Worm (Caenorhabditis elegans) whole organism, L4 larva: ENCODE data around the gene clec-153.

Source experiments
- F44E2.7 ChIP-seq: fragments of 200-800 bp; sonication (Bioruptor generic); IDR thresholded peaks from 2 replicates; pipeline ENCODE4 v2.1.2; 2022; ENCODE audit warnings: missing genetic modification characterization, missing compliant biosample characterization
- F49E8.2 ChIP-seq: sonication (generic microtip); optimal IDR thresholded peaks from 2 replicates; lab custom pipeline; 2016; ENCODE audit warnings: missing compliant biosample characterization, mild to moderate bottlenecking, missing genetic modification characterization, borderline replicate concordance
- T20F7.1 ChIP-seq: fragments of 200-800 bp; sonication (Bioruptor generic); optimal IDR thresholded peaks from 2 replicates; lab custom pipeline; 2018; ENCODE audit warnings: mild to moderate bottlenecking, missing genetic modification characterization, missing compliant biosample characterization
- T26A8.4 ChIP-seq: fragments of 200-800 bp; sonication (Bioruptor generic); IDR thresholded peaks from 2 replicates; pipeline ENCODE4 v1.3.6; 2022; ENCODE audit warnings: missing genetic modification characterization, missing compliant biosample characterization
- Y105C5A.15 ChIP-seq: fragments of 200-800 bp; sonication (Bioruptor generic); IDR thresholded peaks from 2 replicates; pipeline ENCODE4 v1.3.6; 2022; ENCODE audit warnings: missing genetic modification characterization, missing compliant biosample characterization
- Y5F2A.4 ChIP-seq: fragments of 200-800 bp; sonication (Bioruptor generic); optimal IDR thresholded peaks from 2 replicates; lab custom pipeline; 2018; ENCODE audit warnings: mild to moderate bottlenecking, missing genetic modification characterization, missing compliant biosample characterization
- Y75B8A.6 ChIP-seq: fragments of 200-800 bp; sonication (Bioruptor generic); IDR thresholded peaks from 2 replicates; pipeline ENCODE4 v1.3.6; 2022; ENCODE audit warnings: missing genetic modification reagents, missing genetic modification characterization, missing compliant biosample characterization
- ZK337.2 ChIP-seq: fragments of 200-800 bp; sonication (Bioruptor generic); IDR thresholded peaks from 2 replicates; pipeline ENCODE4 v1.3.6; 2022; ENCODE audit warnings: missing genetic modification reagents, missing genetic modification characterization, missing compliant biosample characterization
- ZK546.5 ChIP-seq, 2 experiments: sonication (generic microtip); optimal IDR thresholded peaks; 2 replicates each; lab custom pipeline; 2017; ENCODE audit warnings: missing biosample characterization in 2 of 2, missing genetic modification characterization in 2 of 2
- ama-1 ChIP-seq: fragments of 150-350 bp; optimal IDR thresholded peaks from 2 replicates; lab custom pipeline; 2014; ENCODE audit warnings: inconsistent platforms, mixed read lengths
- daf-12 ChIP-seq: fragments of 150-350 bp; optimal IDR thresholded peaks from 2 replicates; lab custom pipeline; 2014; ENCODE audit warnings: missing biosample characterization, missing genetic modification reagents, missing genetic modification characterization
- dmd-9 ChIP-seq: fragments of 200-800 bp; sonication (Bioruptor generic); IDR thresholded peaks from 2 replicates; pipeline ENCODE4 v1.3.6; 2022; ENCODE audit warnings: missing genetic modification reagents, missing genetic modification characterization, missing compliant biosample characterization
- dpl-1 ChIP-seq: fragments of 150-350 bp; optimal IDR thresholded peaks from 2 replicates; lab custom pipeline; 2014; ENCODE audit warnings: missing biosample characterization, missing genetic modification reagents, missing genetic modification characterization
- duxl-1 ChIP-seq: sonication (generic microtip); optimal IDR thresholded peaks from 2 replicates; lab custom pipeline; 2016; ENCODE audit warnings: mild to moderate bottlenecking, missing genetic modification characterization, moderate library complexity, missing compliant biosample characterization; ENCODE audit not compliant: poor library complexity
- gei-8 ChIP-seq: fragments of 200-800 bp; sonication (Bioruptor generic); optimal IDR thresholded peaks from 2 replicates; lab custom pipeline; 2018; ENCODE audit warnings: mild to moderate bottlenecking, missing genetic modification characterization, missing compliant biosample characterization
- hif-1 ChIP-seq, 2 experiments: sonication (generic microtip); optimal IDR thresholded peaks; 2 replicates each; lab custom pipeline; 2016 to 2017; ENCODE audit warnings: missing compliant biosample characterization in 2 of 2, missing genetic modification characterization in 2 of 2, missing genetic modification reagents in 2 of 2, missing genotype in 2 of 2, mild to moderate bottlenecking in 1 of 2
- hlh-30 ChIP-seq: sonication (generic microtip); optimal IDR thresholded peaks from 2 replicates; lab custom pipeline; 2017; ENCODE audit warnings: antibody characterized with exemption, mild to moderate bottlenecking, missing genetic modification characterization, missing compliant biosample characterization; ENCODE audit not compliant: insufficient read depth
- hmg-1.1 ChIP-seq: fragments of 200-800 bp; sonication (Bioruptor generic); IDR thresholded peaks from 2 replicates; pipeline ENCODE4 v1.3.6; 2022; ENCODE audit warnings: missing genetic modification reagents, missing genetic modification characterization, missing compliant biosample characterization
- lim-7 ChIP-seq: fragments of 200-800 bp; sonication (Bioruptor generic); IDR thresholded peaks from 2 replicates; pipeline ENCODE4 v1.3.6; 2022; ENCODE audit warnings: missing genetic modification characterization, missing compliant biosample characterization
- lin-38 ChIP-seq: fragments of 200-800 bp; sonication (Bioruptor generic); IDR thresholded peaks from 2 replicates; pipeline ENCODE4 v1.3.6; 2022; ENCODE audit warnings: missing genetic modification reagents, missing genetic modification characterization, missing compliant biosample characterization
- lir-3 ChIP-seq: sonication (generic microtip); optimal IDR thresholded peaks from 2 replicates; lab custom pipeline; 2016; ENCODE audit warnings: mild to moderate bottlenecking, missing genetic modification characterization, missing compliant biosample characterization
- lsy-2 ChIP-seq, 2 experiments: fragments of 150-350 bp in 1 of 2; sonication (generic microtip) in 1 of 2; optimal IDR thresholded peaks; 2 replicates each; lab custom pipeline; 2014 to 2017; ENCODE audit warnings: missing biosample characterization in 2 of 2, missing genetic modification characterization in 2 of 2
- mdt-29 ChIP-seq: fragments of 200-800 bp; sonication (Bioruptor generic); IDR thresholded peaks from 2 replicates; pipeline ENCODE4 v1.3.6; 2022; ENCODE audit warnings: missing genetic modification reagents, missing genetic modification characterization, missing compliant biosample characterization
- mep-1 ChIP-seq: fragments of 150-350 bp; sonication (generic microtip); optimal IDR thresholded peaks from 3 replicates; lab custom pipeline; 2014; ENCODE audit warnings: missing biosample characterization, missing genetic modification characterization
- mes-2 ChIP-seq: sonication (generic microtip); optimal IDR thresholded peaks from 2 replicates; lab custom pipeline; 2016; ENCODE audit warnings: missing genotype, mild to moderate bottlenecking, missing genetic modification characterization, missing compliant biosample characterization; ENCODE audit not compliant: poor library complexity, severe bottlenecking
- mxl-3 ChIP-seq: fragments of 200-800 bp; sonication (Bioruptor generic); optimal IDR thresholded peaks from 2 replicates; lab custom pipeline; 2018; ENCODE audit warnings: mild to moderate bottlenecking, missing genetic modification characterization, missing compliant biosample characterization
- nhr-102 ChIP-seq: sonication (generic microtip); optimal IDR thresholded peaks from 2 replicates; lab custom pipeline; 2016; ENCODE audit warnings: mild to moderate bottlenecking, missing genetic modification characterization, moderate library complexity, missing compliant biosample characterization
- nhr-11 ChIP-seq: fragments of 150-350 bp; optimal IDR thresholded peaks from 2 replicates; lab custom pipeline; 2014; ENCODE audit warnings: missing biosample characterization, missing genetic modification characterization
- nhr-111 ChIP-seq: fragments of 200-800 bp; sonication (Bioruptor generic); optimal IDR thresholded peaks from 2 replicates; lab custom pipeline; 2018; ENCODE audit warnings: mild to moderate bottlenecking, missing genetic modification characterization, missing compliant biosample characterization
- nhr-28 ChIP-seq: fragments of 150-350 bp; optimal IDR thresholded peaks from 2 replicates; lab custom pipeline; 2014; ENCODE audit warnings: missing biosample characterization, missing genetic modification characterization
- nhr-77 ChIP-seq: fragments of 150-350 bp; optimal IDR thresholded peaks from 2 replicates; lab custom pipeline; 2014; ENCODE audit warnings: missing biosample characterization, missing genetic modification characterization
- pqm-1 ChIP-seq: sonication (generic microtip); optimal IDR thresholded peaks from 2 replicates; lab custom pipeline; 2017; ENCODE audit warnings: missing biosample characterization, missing genetic modification characterization
- saeg-2 ChIP-seq: fragments of 200-800 bp; sonication (Bioruptor generic); IDR thresholded peaks from 2 replicates; pipeline ENCODE4 v1.3.6; 2022; ENCODE audit warnings: missing genetic modification reagents, missing genetic modification characterization, missing compliant biosample characterization
- sdz-12 ChIP-seq: fragments of 200-800 bp; sonication (Bioruptor generic); optimal IDR thresholded peaks from 2 replicates; lab custom pipeline; 2018; ENCODE audit warnings: mild to moderate bottlenecking, missing genetic modification characterization, missing compliant biosample characterization
- set-16 ChIP-seq: fragments of 200-800 bp; sonication (Bioruptor generic); IDR thresholded peaks from 2 replicates; pipeline ENCODE4 v1.3.6; 2022; ENCODE audit warnings: missing genetic modification reagents, missing genetic modification characterization, missing compliant biosample characterization
- unc-62 ChIP-seq, 3 experiments: fragments of 150-350 bp in 1 of 3; sonication (generic microtip); optimal IDR thresholded peaks in 2 of 3; peaks in 1 of 3; 1 replicate in 1 of 3; 2 replicates in 2 of 3; lab custom pipeline; 2014 to 2017; ENCODE audit warnings: missing biosample characterization in 3 of 3, missing genetic modification characterization in 3 of 3, missing genetic modification reagents in 3 of 3, missing genotype in 1 of 3
- vab-7 ChIP-seq: fragments of 200-800 bp; sonication (Bioruptor generic); IDR thresholded peaks from 2 replicates; pipeline ENCODE4 v1.3.6; 2022; ENCODE audit warnings: missing genetic modification reagents, missing genetic modification characterization, missing compliant biosample characterization
- zfp-2 ChIP-seq: sonication (generic microtip); optimal IDR thresholded peaks from 2 replicates; lab custom pipeline; 2016; ENCODE audit warnings: mild to moderate bottlenecking, missing genetic modification characterization, missing compliant biosample characterization
- zfp-3 ChIP-seq: fragments of 200-800 bp; sonication (Bioruptor generic); conservative IDR thresholded peaks from 2 replicates; pipeline ENCODE4 v1.3.6; 2022; ENCODE audit warnings: missing genetic modification reagents, missing genetic modification characterization, missing compliant biosample characterization
- zip-11 ChIP-seq: fragments of 200-800 bp; sonication (Bioruptor generic); IDR thresholded peaks from 2 replicates; pipeline ENCODE4 v1.3.6; 2022; ENCODE audit warnings: missing genetic modification characterization, missing compliant biosample characterization
- zip-2 ChIP-seq: fragments of 150-350 bp; optimal IDR thresholded peaks from 2 replicates; lab custom pipeline; 2014; ENCODE audit warnings: missing biosample characterization, missing genetic modification characterization
- ztf-7 ChIP-seq: fragments of 150-350 bp; optimal IDR thresholded peaks from 2 replicates; lab custom pipeline; 2014; ENCODE audit warnings: missing biosample characterization, missing genetic modification characterization

Gene clec-153

DNA sequence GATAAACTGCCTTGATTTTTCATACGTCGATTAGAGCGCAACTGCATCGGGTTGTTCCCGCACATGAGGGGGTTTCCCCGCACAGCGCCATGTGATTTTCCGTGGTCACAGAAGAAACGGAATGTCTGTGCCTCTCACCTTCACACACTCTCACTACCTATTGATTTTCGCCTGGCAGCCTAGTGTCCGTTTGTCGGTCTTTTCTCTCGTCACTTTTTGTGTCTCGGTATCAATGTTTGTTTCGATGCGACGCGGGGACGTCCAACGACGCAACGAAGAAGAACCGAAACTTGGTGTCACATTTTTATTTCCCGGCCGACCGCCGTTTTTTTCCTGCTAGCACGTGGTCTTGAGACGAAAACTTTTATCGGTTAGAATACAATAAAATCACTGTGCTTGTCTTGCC, 14.3 kb downstream of the clec-153 start (continued):
- no peak for TF ChIP-seq nhr-111 (GFP tag; lab: Kevin White, UChicago)
- TF ChIP-seq sdz-12 (GFP tag; lab: Kevin White, UChicago) = no peak
- TF ChIP-seq T20F7.1 (GFP tag; lab: Kevin White, UChicago) = peak; percentile 86
- TF ChIP-seq daf-12 (tag; lab: Kevin White, UChicago) = no peak
- TF ChIP-seq hif-1 (tag; optimal IDR thresholded peaks at IDR 0.05; lab: Kevin White, UChicago) = peak; percentile 81 to 98
- peak; percentile 97 for TF ChIP-seq nhr-28 (tag; lab: Kevin White, UChicago)
- peak; percentile 47; the same call in 1 of the 2 replicates for TF ChIP-seq dmd-9 (GFP tag; lab: Robert Waterston, UW)
- peak; percentile 50 for TF ChIP-seq duxl-1 (tag; lab: Kevin White, UChicago)
- no peak for TF ChIP-seq F44E2.7 (GFP tag; lab: Robert Waterston, UW)
- TF ChIP-seq mxl-3 (GFP tag; lab: Kevin White, UChicago) = peak; percentile 100
- peak; percentile 39 for TF ChIP-seq pqm-1 (tag; lab: Kevin White, UChicago)
- peak; percentile 34 for TF ChIP-seq ztf-7 (tag; lab: Kevin White, UChicago)
- TF ChIP-seq gei-8 (GFP tag; lab: Kevin White, UChicago) = peak; percentile 82
- TF ChIP-seq lir-3 = peak; percentile 33
- peak; percentile 99 for TF ChIP-seq hlh-30
- 0 out of 2 replicates have a peak, but pooled peaks have one; percentile 25 for TF ChIP-seq ZK337.2 (GFP tag; lab: Robert Waterston, UW)
- peak; percentile 96 for TF ChIP-seq mep-1
- TF ChIP-seq mdt-29 (GFP tag; lab: Robert Waterston, UW) = peak; percentile 82
- TF ChIP-seq unc-62 (GFP tag; optimal IDR thresholded peaks at IDR 0.05 in 1 of 2; lab: Kevin White, UChicago) = peak in 1 of 2 experiments; percentile 99
- no peak for TF ChIP-seq unc-62 (tag; optimal IDR thresholded peaks at IDR 0.05; lab: Kevin White, UChicago)
- TF ChIP-seq set-16 = peak; percentile 80
- peak; percentile 96 for TF ChIP-seq nhr-11 (tag; lab: Kevin White, UChicago)
- no peak for TF ChIP-seq Y75B8A.6 (GFP tag; lab: Robert Waterston, UW)
- peak; percentile 86 for TF ChIP-seq hmg-1.1 (GFP tag; lab: Robert Waterston, UW)
- peak; percentile 44 for TF ChIP-seq zip-2 (tag; lab: Kevin White, UChicago)
- TF ChIP-seq nhr-102 (tag; lab: Kevin White, UChicago) = peak; percentile 93
- no peak for TF ChIP-seq lim-7 (GFP tag; lab: Robert Waterston, UW)
- TF ChIP-seq zfp-3 (GFP tag; lab: Robert Waterston, UW) = 0 out of 2 replicates have a peak, but pooled peaks have one; percentile 39
- peak; percentile 13 for TF ChIP-seq ama-1
- no peak for TF ChIP-seq ZK546.5 (tag; optimal IDR thresholded peaks at IDR 0.05; lab: Kevin White, UChicago)
- TF ChIP-seq zfp-2 (tag; lab: Kevin White, UChicago) = peak; percentile 48
- TF ChIP-seq saeg-2 (GFP tag; lab: Robert Waterston, UW) = peak; percentile 81
- TF ChIP-seq lsy-2 (tag; optimal IDR thresholded peaks at IDR 0.05; lab: Kevin White, UChicago) = peak; percentile 84 to 89
- TF ChIP-seq nhr-77 (tag; lab: Kevin White, UChicago) = peak; percentile 97
- TF ChIP-seq mes-2 (tag; lab: Kevin White, UChicago) = peak; percentile 78
- no peak for TF ChIP-seq Y5F2A.4 (GFP tag; lab: Kevin White, UChicago)
- peak; percentile 39 for TF ChIP-seq vab-7
- peak; percentile 76; the same call in 1 of the 2 replicates for TF ChIP-seq Y105C5A.15 (GFP tag; lab: Robert Waterston, UW)
- TF ChIP-seq T26A8.4 (GFP tag; lab: Robert Waterston, UW) = peak; percentile 83
- TF ChIP-seq lin-38 (GFP tag; lab: Robert Waterston, UW) = peak; percentile 90
- TF ChIP-seq F49E8.2 (tag; lab: Kevin White, UChicago) = no peak
- no peak for TF ChIP-seq zip-11 (GFP tag; lab: Robert Waterston, UW)
- peak; percentile 80 for TF ChIP-seq dpl-1 (GFP tag; lab: Kevin White, UChicago)
